Fruit fly (Drosophila melanogaster): Measurements from ENCODE around the gene CG31106.
A peak's percentile ranks its signal among the peaks of the same experiment; 100 is the strongest.

CG31106 gene

dm6 chr3R:25262322-25262761 lies 46.2 kb downstream of the CG31106 start, which contains the start of the genes Kdsr and CG11858 (continued):
- TF ChIP-seq YL-1 (GFP tag; optimal IDR thresholded peaks at IDR 0.05): peak; percentile 3
- TF ChIP-seq Hr51 (GFP tag; optimal IDR thresholded peaks at IDR 0.05): peak in 1 of 2 experiments; percentile 56
- TF ChIP-seq gt (GFP tag; IDR thresholded peaks at IDR 0.05): no peak
- TF ChIP-seq CG7556 (GFP tag; optimal IDR thresholded peaks at IDR 0.05): no peak
- no peak for TF ChIP-seq p53 (GFP tag; optimal IDR thresholded peaks at IDR 0.05)
- TF ChIP-seq CG2712 (tag; optimal IDR thresholded peaks at IDR 0.05): peak; percentile 82
- peak; percentile 61 for TF ChIP-seq CG13624 (GFP tag; optimal IDR thresholded peaks at IDR 0.05)
- 0 out of 2 replicates have a peak, but pooled peaks have one; percentile 48 for TF ChIP-seq wdn (GFP tag; IDR thresholded peaks at IDR 0.05)
- no peak for TF ChIP-seq eyg (GFP tag; optimal IDR thresholded peaks at IDR 0.05)
- TF ChIP-seq lov (optimal IDR thresholded peaks at IDR 0.05): no peak
- TF ChIP-seq lov (GFP tag; IDR thresholded peaks at IDR 0.05): 0 out of 3 replicates have a peak, but pooled peaks have one; percentile 63
- TF ChIP-seq dmrt11E (tag; optimal IDR thresholded peaks at IDR 0.05): peak; percentile 52
- TF ChIP-seq Pdp1 (GFP tag; optimal IDR thresholded peaks at IDR 0.05): peak; percentile 63 to 70
- no peak for TF ChIP-seq CG34224 (GFP tag; IDR thresholded peaks at IDR 0.05; ENCODE audit: partially characterized antibody)
- TF ChIP-seq CG3163 (GFP tag; optimal IDR thresholded peaks at IDR 0.05): peak; percentile 19
- TF ChIP-seq pb (GFP tag; optimal IDR thresholded peaks at IDR 0.05): peak; percentile 3
- TF ChIP-seq CG18011 (GFP tag; optimal IDR thresholded peaks at IDR 0.05): peak; percentile 37
- TF ChIP-seq ems (GFP tag; optimal IDR thresholded peaks at IDR 0.05): peak; percentile 19
- no peak for TF ChIP-seq CG4282 (GFP tag; optimal IDR thresholded peaks at IDR 0.05)
- peak; percentile 12 for TF ChIP-seq HHEX (GFP tag; optimal IDR thresholded peaks at IDR 0.05)
- peak; percentile 70 for TF ChIP-seq dysf (GFP tag; IDR thresholded peaks at IDR 0.05)
- TF ChIP-seq Poxn (GFP tag; IDR thresholded peaks at IDR 0.05): no peak
- no peak for TF ChIP-seq CG6765 (GFP tag; optimal IDR thresholded peaks at IDR 0.05)
- TF ChIP-seq vvl (GFP tag; IDR thresholded peaks at IDR 0.05): peak; percentile 91
- TF ChIP-seq az2 (GFP tag; optimal IDR thresholded peaks at IDR 0.05): peak; percentile 52
- no peak for TF ChIP-seq jigr1 (GFP tag; IDR thresholded peaks at IDR 0.05)
- peak; percentile 80 for TF ChIP-seq CG9932 (GFP tag; IDR thresholded peaks at IDR 0.05)
- TF ChIP-seq Dfd (GFP tag; optimal IDR thresholded peaks at IDR 0.05): no peak
- peak; percentile 68 for TF ChIP-seq CG32532 (GFP tag; IDR thresholded peaks at IDR 0.05)
- no peak for TF ChIP-seq br (optimal IDR thresholded peaks at IDR 0.05)
- TF ChIP-seq CG9437 (GFP tag; optimal IDR thresholded peaks at IDR 0.05): peak; percentile 11
- no peak for TF ChIP-seq nerfin-2 (GFP tag; IDR thresholded peaks at IDR 0.05; ENCODE audit: partially characterized antibody)
- peak; percentile 50 for TF ChIP-seq Rx (GFP tag; IDR thresholded peaks at IDR 0.05)
- TF ChIP-seq kah (GFP tag; optimal IDR thresholded peaks at IDR 0.05): peak; percentile 1
- TF ChIP-seq Meics (GFP tag; optimal IDR thresholded peaks at IDR 0.05): peak; percentile 61
- TF ChIP-seq ttk (GFP tag; IDR thresholded peaks at IDR 0.05): peak; percentile 43; the same call in 1 of the 2 replicates
- peak; percentile 48 for TF ChIP-seq mam (GFP tag; optimal IDR thresholded peaks at IDR 0.05)
- TF ChIP-seq CG30431 (GFP tag; optimal IDR thresholded peaks at IDR 0.05): no peak
- TF ChIP-seq CTCF (GFP tag; optimal IDR thresholded peaks at IDR 0.05): no peak
- no peak for TF ChIP-seq CG14860 (GFP tag; IDR thresholded peaks at IDR 0.05; ENCODE audit: partially characterized antibody)
- TF ChIP-seq Doc3 (GFP tag; IDR thresholded peaks at IDR 0.05; ENCODE audit: partially characterized antibody): no peak
- TF ChIP-seq CG7786 (GFP tag; optimal IDR thresholded peaks at IDR 0.05): peak; percentile 52
- no peak for TF ChIP-seq D19B (GFP tag; optimal IDR thresholded peaks at IDR 0.05)
- no peak for TF ChIP-seq Hr78 (GFP tag; optimal IDR thresholded peaks at IDR 0.05)
- peak; percentile 53 for TF ChIP-seq CG9727 (GFP tag; optimal IDR thresholded peaks at IDR 0.05)
- TF ChIP-seq CG17359 (tag; optimal IDR thresholded peaks at IDR 0.05): no peak
- TF ChIP-seq sens-2 (GFP tag; IDR thresholded peaks at IDR 0.05): no peak
- TF ChIP-seq CG6654 (GFP tag; optimal IDR thresholded peaks at IDR 0.05): no peak
- no peak for TF ChIP-seq CG4707 (GFP tag; optimal IDR thresholded peaks at IDR 0.05)
- no peak for TF ChIP-seq CG6254 (GFP tag; optimal IDR thresholded peaks at IDR 0.05)
- TF ChIP-seq Dref (GFP tag; IDR thresholded peaks at IDR 0.05): peak; percentile 51
- no peak for TF ChIP-seq emc (GFP tag; optimal IDR thresholded peaks at IDR 0.05)

All from whole organism, embryonic.